Fruit fly (Drosophila melanogaster) whole organism, embryonic: Measurements from ENCODE around the gene CG42445.

Experiments
- Ada2b ChIP-seq: fragments of 200-800 bp; sonication (Bioruptor generic); IDR thresholded peaks from 2 replicates; pipeline ENCODE4 v1.3.6; 2022; ENCODE audit warnings: missing biosample characterization, missing genetic modification characterization
- Aef1 ChIP-seq: fragments of 200-800 bp; sonication (Bioruptor generic); IDR thresholded peaks from 3 replicates; pipeline ENCODE4 v1.3.6; 2022; ENCODE audit warnings: missing biosample characterization, missing genetic modification characterization
- Bteb2 ChIP-seq: fragments of 200-800 bp; sonication (Bioruptor generic); optimal IDR thresholded peaks from 2 replicates; lab custom pipeline; 2016; ENCODE audit warnings: missing biosample characterization, missing genetic modification characterization
- CG12104 ChIP-seq: fragments of 200-800 bp; sonication (Bioruptor generic); optimal IDR thresholded peaks from 3 replicates; lab custom pipeline; 2016; ENCODE audit warnings: missing biosample characterization, missing genetic modification characterization
- CG12236 ChIP-seq: fragments of 200-800 bp; sonication (Bioruptor generic); optimal IDR thresholded peaks from 2 replicates; lab custom pipeline; 2016; ENCODE audit warnings: missing biosample characterization, missing genetic modification characterization
- CG12299 ChIP-seq: fragments of 200-800 bp; sonication (Bioruptor generic); optimal IDR thresholded peaks from 2 replicates; lab custom pipeline; 2018; ENCODE audit warnings: missing biosample characterization, mild to moderate bottlenecking, missing genetic modification characterization
- CG12769 ChIP-seq: fragments of 200-800 bp; sonication (Bioruptor generic); optimal IDR thresholded peaks from 2 replicates; lab custom pipeline; 2019; ENCODE audit warnings: missing biosample characterization, mild to moderate bottlenecking, missing genetic modification characterization, moderate library complexity
- CG13123 ChIP-seq: fragments of 200-800 bp; sonication (Bioruptor generic); optimal IDR thresholded peaks from 2 replicates; lab custom pipeline; 2016; ENCODE audit warnings: missing biosample characterization, missing genetic modification characterization
- CG13287 ChIP-seq: fragments of 200-800 bp; sonication (Bioruptor generic); IDR thresholded peaks from 2 replicates; pipeline ENCODE4 v1.3.6; 2022; ENCODE audit warnings: missing biosample characterization, missing genetic modification characterization; ENCODE audit not compliant: partially characterized antibody
- CG14014 ChIP-seq: fragments of 200-800 bp; sonication (Bioruptor generic); IDR thresholded peaks from 2 replicates; pipeline ENCODE4 v1.3.6; 2022; ENCODE audit warnings: missing biosample characterization, missing genetic modification characterization
- CG16815 ChIP-seq: fragments of 200-800 bp; sonication (Bioruptor generic); optimal IDR thresholded peaks from 3 replicates; lab custom pipeline; 2017; ENCODE audit warnings: missing biosample characterization, mild to moderate bottlenecking, missing genetic modification characterization
- CG17328 ChIP-seq: fragments of 200-800 bp; sonication (Bioruptor generic); IDR thresholded peaks from 2 replicates; pipeline ENCODE4 v1.3.6; 2022; ENCODE audit warnings: missing biosample characterization, missing genetic modification characterization
- CG32532 ChIP-seq: fragments of 200-800 bp; sonication (Bioruptor generic); IDR thresholded peaks from 2 replicates; pipeline ENCODE4 v1.3.6; 2022; ENCODE audit warnings: missing biosample characterization, missing genetic modification characterization
- CG32767 ChIP-seq: fragments of 200-800 bp; sonication (Bioruptor generic); IDR thresholded peaks from 2 replicates; pipeline ENCODE4 v1.3.6; 2022; ENCODE audit warnings: missing biosample characterization, missing genetic modification characterization
- CG32772 ChIP-seq: fragments of 200-800 bp; sonication (Bioruptor generic); IDR thresholded peaks from 2 replicates; pipeline ENCODE4 v1.3.6; 2022; ENCODE audit warnings: missing biosample characterization, missing genetic modification characterization
- CG33557 ChIP-seq: fragments of 200-800 bp; sonication (Bioruptor generic); optimal IDR thresholded peaks from 2 replicates; lab custom pipeline; 2019; ENCODE audit warnings: missing biosample characterization, mild to moderate bottlenecking, missing genetic modification characterization, moderate library complexity
- CG4424 ChIP-seq: fragments of 200-800 bp; sonication (Bioruptor generic); optimal IDR thresholded peaks from 3 replicates; lab custom pipeline; 2016; ENCODE audit warnings: missing biosample characterization, missing genetic modification characterization
- CG4707 ChIP-seq: fragments of 200-800 bp; sonication (Bioruptor generic); optimal IDR thresholded peaks from 2 replicates; lab custom pipeline; 2018; ENCODE audit warnings: missing biosample characterization, mild to moderate bottlenecking, missing genetic modification characterization, moderate library complexity
- CG4854 ChIP-seq: fragments of 200-800 bp; sonication (Bioruptor generic); optimal IDR thresholded peaks from 2 replicates; lab custom pipeline; 2016; ENCODE audit warnings: missing biosample characterization, missing genetic modification characterization, inconsistent platforms
- CG7271 ChIP-seq: fragments of 200-800 bp; sonication (Bioruptor generic); optimal IDR thresholded peaks from 2 replicates; lab custom pipeline; 2018; ENCODE audit warnings: missing biosample characterization, mild to moderate bottlenecking, missing genetic modification characterization, moderate library complexity
- CG8388 ChIP-seq: fragments of 200-800 bp; sonication (Bioruptor generic); optimal IDR thresholded peaks from 2 replicates; lab custom pipeline; 2019; ENCODE audit warnings: missing biosample characterization, mild to moderate bottlenecking, missing genetic modification characterization, moderate library complexity
- CrebB ChIP-seq: fragments of 200-800 bp; sonication (Bioruptor generic); optimal IDR thresholded peaks from 3 replicates; lab custom pipeline; 2018; ENCODE audit warnings: missing biosample characterization, mild to moderate bottlenecking, missing genetic modification characterization
- Elba2 ChIP-seq: fragments of 200-800 bp; sonication (Bioruptor generic); optimal IDR thresholded peaks from 3 replicates; lab custom pipeline; 2016; ENCODE audit warnings: missing biosample characterization, missing genetic modification characterization
- Ets65A ChIP-seq: fragments of 200-800 bp; sonication (Bioruptor generic); peaks from one replicate; lab custom pipeline; 2016; ENCODE audit warnings: missing biosample characterization, missing genetic modification characterization
- Hr78 ChIP-seq, 2 experiments: fragments of 200-800 bp in 1 of 2; fragments of >200 bp in 1 of 2; sonication (Bioruptor generic) in 1 of 2; optimal IDR thresholded peaks; 2 replicates each; lab custom pipeline; 2017 to 2019; ENCODE audit warnings: missing biosample characterization in 2 of 2, missing genetic modification characterization in 2 of 2, mild to moderate bottlenecking in 1 of 2, moderate library complexity in 1 of 2
- Nf-YC ChIP-seq: fragments of 200-800 bp; optimal IDR thresholded peaks from 3 replicates; lab custom pipeline; 2019; ENCODE audit warnings: missing biosample characterization, mild to moderate bottlenecking, missing genetic modification characterization, moderate library complexity
- Oaz ChIP-seq: fragments of 200-800 bp; sonication (Bioruptor generic); IDR thresholded peaks from 2 replicates; pipeline ENCODE4 v1.3.6; 2022; ENCODE audit warnings: missing biosample characterization, missing genetic modification characterization
- Ptx1 ChIP-seq: fragments of 200-800 bp; sonication (Bioruptor generic); IDR thresholded peaks from 2 replicates; pipeline ENCODE4 v1.3.6; 2022; ENCODE audit warnings: missing biosample characterization, missing genetic modification characterization
- Rfx ChIP-seq: fragments of 200-800 bp; sonication (Bioruptor generic); IDR thresholded peaks from 2 replicates; pipeline ENCODE4 v1.3.6; 2022; ENCODE audit warnings: missing biosample characterization, missing genetic modification characterization
- Trl ChIP-seq, 3 experiments: fragments of >200 bp in 2 of 3; fragments of 200-800 bp in 1 of 3; sonication (Bioruptor generic) in 1 of 3; optimal IDR thresholded peaks; 2 replicates in 1 of 3; 3 replicates in 2 of 3; lab custom pipeline; 2016 to 2017; ENCODE audit warnings: missing biosample characterization in 1 of 3, missing genetic modification characterization in 1 of 3
- aop ChIP-seq: fragments of 200-800 bp; sonication (Bioruptor generic); IDR thresholded peaks from 2 replicates; pipeline ENCODE4 v1.3.6; 2022; ENCODE audit warnings: missing biosample characterization, missing genetic modification characterization
- chinmo ChIP-seq: fragments of 200-800 bp; sonication (Bioruptor generic); IDR thresholded peaks from 4 replicates; pipeline ENCODE4 v1.3.6; 2022; ENCODE audit warnings: missing biosample characterization, missing genetic modification characterization; ENCODE audit not compliant: partially characterized antibody
- en ChIP-seq: fragments of 200-800 bp; sonication (Bioruptor generic); optimal IDR thresholded peaks from 2 replicates; lab custom pipeline; 2016; ENCODE audit warnings: missing biosample characterization, missing genetic modification characterization
- exex ChIP-seq: fragments of 200-800 bp; sonication (Bioruptor generic); optimal IDR thresholded peaks from 4 replicates; lab custom pipeline; 2018; ENCODE audit warnings: missing biosample characterization, mild to moderate bottlenecking, missing genetic modification characterization, moderate library complexity
- eyg ChIP-seq: fragments of 200-800 bp; sonication (Bioruptor generic); optimal IDR thresholded peaks from 3 replicates; lab custom pipeline; 2016; ENCODE audit warnings: missing biosample characterization, missing genetic modification characterization
- kah ChIP-seq: fragments of 200-800 bp; sonication (Bioruptor generic); optimal IDR thresholded peaks from 2 replicates; lab custom pipeline; 2018; ENCODE audit warnings: missing biosample characterization, mild to moderate bottlenecking, missing genetic modification characterization
- mam ChIP-seq: fragments of 200-800 bp; sonication (Bioruptor generic); optimal IDR thresholded peaks from 3 replicates; lab custom pipeline; 2016; ENCODE audit warnings: missing biosample characterization, missing genetic modification characterization
- nom ChIP-seq: fragments of 200-800 bp; sonication (Bioruptor generic); optimal IDR thresholded peaks from 2 replicates; lab custom pipeline; 2017; ENCODE audit warnings: missing biosample characterization, missing genetic modification characterization, mild to moderate bottlenecking, moderate library complexity, missing genetic modification reagents
- p53 ChIP-seq: fragments of 200-800 bp; sonication (Bioruptor generic); optimal IDR thresholded peaks from 2 replicates; lab custom pipeline; 2016; ENCODE audit warnings: missing biosample characterization, missing genetic modification characterization
- pan ChIP-seq, 4 experiments: fragments of >200 bp in 3 of 4; fragments of 200-800 bp in 1 of 4; sonication (Bioruptor generic) in 1 of 4; optimal IDR thresholded peaks in 3 of 4; IDR thresholded peaks in 1 of 4; 2 replicates each; pipeline versions ENCODE4 v1.3.6 to Lab custom; 2017 to 2022; ENCODE audit warnings: missing biosample characterization in 2 of 4, missing genetic modification characterization in 2 of 4, mixed read lengths in 1 of 4
- pfk ChIP-seq: fragments of 200-800 bp; sonication (Bioruptor generic); optimal IDR thresholded peaks from 2 replicates; lab custom pipeline; 2018; ENCODE audit warnings: missing biosample characterization, mild to moderate bottlenecking, missing genetic modification characterization, moderate library complexity
- phol ChIP-seq: fragments of 200-800 bp; sonication (Bioruptor generic); optimal IDR thresholded peaks from 3 replicates; lab custom pipeline; 2018; ENCODE audit warnings: missing biosample characterization, mild to moderate bottlenecking, missing genetic modification characterization, moderate library complexity
- pnt ChIP-seq: fragments of 200-800 bp; sonication (Bioruptor generic); optimal IDR thresholded peaks from 3 replicates; lab custom pipeline; 2016; ENCODE audit warnings: missing biosample characterization, missing genetic modification characterization
- prd ChIP-seq, 3 experiments: fragments of >200 bp in 2 of 3; fragments of 200-800 bp in 1 of 3; sonication (Bioruptor generic) in 1 of 3; optimal IDR thresholded peaks in 2 of 3; IDR thresholded peaks in 1 of 3; 2 replicates in 2 of 3; 3 replicates in 1 of 3; pipeline versions ENCODE4 v1.3.6 to Lab custom; 2017 to 2022; ENCODE audit warnings: missing biosample characterization in 1 of 3, missing genetic modification characterization in 1 of 3
- seq ChIP-seq: fragments of 200-800 bp; sonication (Bioruptor generic); IDR thresholded peaks from 2 replicates; pipeline ENCODE4 v1.3.6; 2022; ENCODE audit warnings: missing biosample characterization, missing genetic modification characterization
- shn ChIP-seq: fragments of 200-800 bp; sonication (Bioruptor generic); optimal IDR thresholded peaks from 3 replicates; lab custom pipeline; 2016; ENCODE audit warnings: missing biosample characterization, missing genetic modification characterization
- sqz ChIP-seq: fragments of 200-800 bp; sonication (Bioruptor generic); optimal IDR thresholded peaks from 3 replicates; lab custom pipeline; 2018; ENCODE audit warnings: missing biosample characterization, mild to moderate bottlenecking, missing genetic modification characterization
- zfh1 ChIP-seq: fragments of 200-800 bp; sonication (Bioruptor generic); IDR thresholded peaks from 3 replicates; pipeline ENCODE4 v1.3.6; 2022; ENCODE audit warnings: missing biosample characterization, missing genetic modification characterization

The CG42445 gene

dm6 chr3L:8137448-8137906 is 21.2 kb downstream of the CG42445 start, which contains the start of the genes Setx and mus301 (continued):
- TF ChIP-seq phol (tag; lab: Kevin White, UChicago) (peak; percentile 88), CG12299 (peak; percentile 36), pfk (GFP tag; lab: Kevin White, UChicago) (no peak), Aef1 (GFP tag; lab: Robert Waterston, UW) (peak; percentile 75), mam (GFP tag; lab: Kevin White, UChicago) (peak; percentile 87), aop (no peak), Nf-YC (no peak), Rfx (peak; percentile 89), CrebB (tag; lab: Kevin White, UChicago) (peak; percentile 10), CG4854 (GFP tag; lab: Kevin White, UChicago) (peak; percentile 76), CG33557 (peak; percentile 69), CG4424 (GFP tag; lab: Kevin White, UChicago) (peak; percentile 85), CG13123 (GFP tag; lab: Kevin White, UChicago) (peak; percentile 75), CG12104 (GFP tag; lab: Kevin White, UChicago) (peak; percentile 66), CG13287 (GFP tag; lab: Robert Waterston, UW) (peak; percentile 49), CG8388 (GFP tag; lab: Kevin White, UChicago) (peak; percentile 51), CG14014 (GFP tag; lab: Robert Waterston, UW) (peak; percentile 72), CG17328 (peak; percentile 63)

DNA sequence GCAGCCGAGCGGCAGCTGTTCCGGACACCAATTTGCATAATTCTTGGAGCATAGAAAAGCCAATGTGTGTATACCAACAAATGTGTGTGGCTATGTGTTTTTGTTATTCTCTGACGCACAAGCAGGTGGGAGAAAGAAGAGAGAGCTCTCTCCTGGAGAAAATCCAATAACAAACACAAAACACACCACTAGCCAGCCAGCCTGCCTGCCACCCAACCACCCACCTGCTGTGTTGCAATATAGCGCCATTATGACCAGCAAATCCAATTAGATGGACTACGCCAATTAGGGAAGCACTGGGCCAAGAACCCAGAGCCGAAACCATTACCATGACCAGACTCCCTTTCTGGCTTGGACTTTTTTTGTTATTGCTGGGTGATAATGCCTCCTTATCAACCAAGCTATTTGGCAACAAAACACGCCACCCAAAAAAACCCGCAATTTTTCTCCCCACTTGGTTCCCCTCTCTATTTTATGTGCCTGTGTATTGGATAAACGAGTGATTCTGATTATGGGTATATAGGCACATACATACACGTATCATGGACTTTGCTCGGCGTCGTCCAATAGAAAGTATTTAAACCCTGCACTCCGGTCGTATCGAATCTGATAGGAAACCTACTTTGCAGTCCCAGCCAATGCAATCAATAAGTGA is 30.2 kb downstream of the CG42445 start:
- TF ChIP-seq exex (tag; lab: Kevin White, UChicago) (peak; percentile 15), chinmo (GFP tag; lab: Robert Waterston, UW) (0 out of 4 replicates have a peak, but pooled peaks have one; percentile 50), CG7271 (tag; lab: Kevin White, UChicago) (no peak), Ets65A (GFP tag; lab: Kevin White, UChicago) (no peak), Hr78 (GFP tag; optimal IDR thresholded peaks at IDR 0.05; lab: Kevin White, UChicago) (no peak), Ada2b (GFP tag; lab: Robert Waterston, UW) (no peak), kah (GFP tag; lab: Kevin White, UChicago) (peak; percentile 81), prd (optimal IDR thresholded peaks at IDR 0.05; lab: Kevin White, UChicago) (no peak), prd (GFP tag; IDR thresholded peaks at IDR 0.05; lab: Robert Waterston, UW) (no peak), Ptx1 (no peak), sqz (GFP tag; lab: Kevin White, UChicago) (no peak), shn (no peak), eyg (no peak), CG32772 (GFP tag; lab: Robert Waterston, UW) (no peak), CG12769 (tag; lab: Kevin White, UChicago) (peak; percentile 38), Oaz (no peak), CG12236 (GFP tag; lab: Kevin White, UChicago) (no peak), pan (optimal IDR thresholded peaks at IDR 0.05; lab: Kevin White, UChicago) (no peak), pan (GFP tag; optimal IDR thresholded peaks at IDR 0.05 in 1 of 2, IDR thresholded peaks at IDR 0.05 in 1 of 2) (peak in 1 of 2 experiments; percentile 20), nom (GFP tag; lab: Kevin White, UChicago) (peak; percentile 14), p53 (GFP tag; lab: Kevin White, UChicago) (no peak), CG4707 (GFP tag; lab: Kevin White, UChicago) (no peak), en (GFP tag; lab: Kevin White, UChicago) (no peak), CG16815 (GFP tag; lab: Kevin White, UChicago) (no peak), CG32532 (0 out of 2 replicates have a peak, but pooled peaks have one; percentile 27), zfh1 (GFP tag; lab: Robert Waterston, UW) (0 out of 3 replicates have a peak, but pooled peaks have one; percentile 16), Trl (optimal IDR thresholded peaks at IDR 0.05; lab: Kevin White, UChicago) (peak; percentile 44 to 54), Trl (GFP tag; optimal IDR thresholded peaks at IDR 0.05; lab: Kevin White, UChicago) (no peak), Elba2 (GFP tag; lab: Kevin White, UChicago) (peak; percentile 69), seq (GFP tag; lab: Robert Waterston, UW) (0 out of 2 replicates have a peak, but pooled peaks have one; percentile 6), pnt (GFP tag; lab: Kevin White, UChicago) (no peak), Bteb2 (GFP tag; lab: Kevin White, UChicago) (no peak), CG32767 (GFP tag; lab: Robert Waterston, UW) (peak; percentile 22; the same call in 1 of the 2 replicates)
